Fruit fly (Drosophila melanogaster) whole organism, embryonic: ENCODE measurements around the gene Pvf2.
A peak's percentile ranks its signal among the peaks of the same experiment; 100 is the strongest.

ENCODE experiments used
- Asciz ChIP-seq: fragments of 200-800 bp; sonication (Bioruptor generic); optimal IDR thresholded peaks from 2 replicates; lab custom pipeline; 2017; ENCODE audit warnings: missing biosample characterization, mild to moderate bottlenecking, missing genetic modification characterization, missing genetic modification reagents
- B-H1 ChIP-seq: fragments of 200-800 bp; sonication (Bioruptor generic); IDR thresholded peaks from 3 replicates; pipeline ENCODE4 v1.3.6; 2022; ENCODE audit warnings: missing biosample characterization, missing genetic modification characterization
- CG10654 ChIP-seq: fragments of 200-800 bp; sonication (Bioruptor generic); optimal IDR thresholded peaks from 2 replicates; lab custom pipeline; 2016; ENCODE audit warnings: missing biosample characterization, missing genetic modification characterization
- CG12219 ChIP-seq: fragments of 200-800 bp; sonication (Bioruptor generic); optimal IDR thresholded peaks from 3 replicates; lab custom pipeline; 2018; ENCODE audit warnings: missing biosample characterization, mild to moderate bottlenecking, missing genetic modification characterization
- CG12236 ChIP-seq: fragments of 200-800 bp; sonication (Bioruptor generic); optimal IDR thresholded peaks from 2 replicates; lab custom pipeline; 2016; ENCODE audit warnings: missing biosample characterization, missing genetic modification characterization
- CG1647 ChIP-seq: fragments of 200-800 bp; sonication (Bioruptor generic); optimal IDR thresholded peaks from 3 replicates; lab custom pipeline; 2016; ENCODE audit warnings: missing biosample characterization, missing genetic modification characterization
- CG17912 ChIP-seq: fragments of 200-800 bp; sonication (Bioruptor generic); optimal IDR thresholded peaks from 2 replicates; lab custom pipeline; 2018; ENCODE audit warnings: missing biosample characterization, mild to moderate bottlenecking, missing genetic modification characterization
- CG2120 ChIP-seq: fragments of 200-800 bp; sonication (Bioruptor generic); optimal IDR thresholded peaks from 3 replicates; lab custom pipeline; 2016; ENCODE audit warnings: missing biosample characterization, missing genetic modification characterization
- CG2129 ChIP-seq: fragments of 200-800 bp; sonication (Bioruptor generic); IDR thresholded peaks from 2 replicates; pipeline ENCODE4 v1.3.6; 2022; ENCODE audit warnings: missing biosample characterization, missing genetic modification characterization; ENCODE audit not compliant: partially characterized antibody
- CG2875 ChIP-seq: fragments of 200-800 bp; sonication (Bioruptor generic); optimal IDR thresholded peaks from 2 replicates; lab custom pipeline; 2017; ENCODE audit warnings: missing biosample characterization, mild to moderate bottlenecking, missing genetic modification characterization, missing genetic modification reagents
- CG2889 ChIP-seq: fragments of 200-800 bp; sonication (Bioruptor generic); IDR thresholded peaks from 3 replicates; pipeline ENCODE4 v1.3.6; 2022; ENCODE audit warnings: missing biosample characterization, missing genetic modification characterization
- CG4617 ChIP-seq: fragments of 200-800 bp; sonication (Bioruptor generic); optimal IDR thresholded peaks from 3 replicates; lab custom pipeline; 2016; ENCODE audit warnings: missing biosample characterization, missing genetic modification characterization, borderline replicate concordance
- CG4707 ChIP-seq: fragments of 200-800 bp; sonication (Bioruptor generic); optimal IDR thresholded peaks from 2 replicates; lab custom pipeline; 2018; ENCODE audit warnings: missing biosample characterization, mild to moderate bottlenecking, missing genetic modification characterization, moderate library complexity
- CG7372 ChIP-seq: fragments of 200-800 bp; sonication (Bioruptor generic); IDR thresholded peaks from 2 replicates; pipeline ENCODE4 v1.3.6; 2022; ENCODE audit warnings: missing biosample characterization, missing genetic modification characterization
- CG7786 ChIP-seq: fragments of 200-800 bp; sonication (Bioruptor generic); optimal IDR thresholded peaks from 2 replicates; lab custom pipeline; 2016; ENCODE audit warnings: missing biosample characterization, missing genetic modification characterization
- Chrac-16 ChIP-seq: fragments of 200-800 bp; sonication (Bioruptor generic); optimal IDR thresholded peaks from 3 replicates; lab custom pipeline; 2016; ENCODE audit warnings: missing biosample characterization, missing genetic modification characterization
- CkIIα-i1 ChIP-seq: fragments of 200-800 bp; sonication (Bioruptor generic); IDR thresholded peaks from 2 replicates; pipeline ENCODE4 v1.3.6; 2022; ENCODE audit warnings: missing biosample characterization, missing genetic modification characterization
- Deaf1 ChIP-seq: fragments of 200-800 bp; optimal IDR thresholded peaks from 3 replicates; lab custom pipeline; 2019; ENCODE audit warnings: missing biosample characterization, mild to moderate bottlenecking, missing genetic modification characterization, moderate library complexity
- Dip2 ChIP-seq: fragments of 200-800 bp; sonication (Bioruptor generic); IDR thresholded peaks from 2 replicates; pipeline ENCODE4 v1.3.6; 2022; ENCODE audit warnings: missing biosample characterization, missing genetic modification characterization
- Fer1 ChIP-seq: fragments of 200-800 bp; sonication (Bioruptor generic); optimal IDR thresholded peaks from 2 replicates; lab custom pipeline; 2017; ENCODE audit warnings: missing biosample characterization, mild to moderate bottlenecking, missing genetic modification characterization
- HmgZ ChIP-seq: fragments of 200-800 bp; sonication (Bioruptor generic); optimal IDR thresholded peaks from 2 replicates; lab custom pipeline; 2018; ENCODE audit warnings: missing biosample characterization, mild to moderate bottlenecking, missing genetic modification characterization
- Hsf ChIP-seq: fragments of 200-800 bp; sonication (Bioruptor generic); optimal IDR thresholded peaks from 3 replicates; lab custom pipeline; 2016; ENCODE audit warnings: missing biosample characterization, missing genetic modification characterization
- NC2α ChIP-seq: fragments of 200-800 bp; sonication (Bioruptor generic); optimal IDR thresholded peaks from 2 replicates; lab custom pipeline; 2016; ENCODE audit warnings: missing biosample characterization, missing genetic modification characterization
- Nf-YC ChIP-seq: fragments of 200-800 bp; optimal IDR thresholded peaks from 3 replicates; lab custom pipeline; 2019; ENCODE audit warnings: missing biosample characterization, mild to moderate bottlenecking, missing genetic modification characterization, moderate library complexity
- NfI ChIP-seq: fragments of 200-800 bp; sonication (Bioruptor generic); optimal IDR thresholded peaks from 3 replicates; lab custom pipeline; 2018; ENCODE audit warnings: missing biosample characterization, mild to moderate bottlenecking, missing genetic modification characterization, moderate library complexity
- Six4 ChIP-seq: fragments of 200-800 bp; sonication (Bioruptor generic); optimal IDR thresholded peaks from 2 replicates; lab custom pipeline; 2016; ENCODE audit warnings: missing biosample characterization, missing genetic modification characterization
- Spps ChIP-seq: fragments of 200-800 bp; sonication (Bioruptor generic); optimal IDR thresholded peaks from 2 replicates; lab custom pipeline; 2018; ENCODE audit warnings: missing biosample characterization, mild to moderate bottlenecking, missing genetic modification characterization
- Stat92E ChIP-seq, 3 experiments: fragments of >200 bp in 2 of 3; fragments of 200-800 bp in 1 of 3; sonication (Bioruptor generic) in 1 of 3; optimal IDR thresholded peaks; 2 replicates each; lab custom pipeline; 2017 to 2019; ENCODE audit warnings: missing biosample characterization in 3 of 3, missing genetic modification characterization in 3 of 3, mild to moderate bottlenecking in 1 of 3, moderate library complexity in 1 of 3
- Tbp ChIP-seq: fragments of >200 bp; optimal IDR thresholded peaks from 2 replicates; lab custom pipeline; 2018; ENCODE audit warnings: missing biosample characterization, missing genetic modification characterization
- ase ChIP-seq: fragments of 200-800 bp; sonication (Bioruptor generic); IDR thresholded peaks from 3 replicates; pipeline ENCODE4 v1.3.6; 2022; ENCODE audit warnings: missing biosample characterization, missing genetic modification characterization
- bcd ChIP-seq: fragments of 200-800 bp; sonication (Bioruptor generic); optimal IDR thresholded peaks from 2 replicates; lab custom pipeline; 2017; ENCODE audit warnings: missing biosample characterization, mild to moderate bottlenecking, missing genetic modification characterization
- cad ChIP-seq: fragments of >200 bp; optimal IDR thresholded peaks from 2 replicates; lab custom pipeline; 2017; ENCODE audit warnings: missing biosample characterization, missing genetic modification characterization
- cato ChIP-seq: fragments of 200-800 bp; sonication (Bioruptor generic); optimal IDR thresholded peaks from 2 replicates; lab custom pipeline; 2016; ENCODE audit warnings: missing biosample characterization, missing genetic modification characterization, borderline replicate concordance
- cg ChIP-seq: fragments of 200-800 bp; sonication (Bioruptor generic); optimal IDR thresholded peaks from 3 replicates; lab custom pipeline; 2019; ENCODE audit warnings: missing biosample characterization, mild to moderate bottlenecking, missing genetic modification characterization, moderate library complexity
- chn ChIP-seq: fragments of 200-800 bp; sonication (Bioruptor generic); optimal IDR thresholded peaks from 2 replicates; lab custom pipeline; 2016; ENCODE audit warnings: missing biosample characterization, missing genetic modification characterization
- croc ChIP-seq: fragments of 200-800 bp; sonication (Bioruptor generic); conservative IDR thresholded peaks from 3 replicates; pipeline ENCODE4 v1.3.6; 2022; ENCODE audit warnings: missing biosample characterization, missing genetic modification characterization
- disco-r ChIP-seq: fragments of 200-800 bp; sonication (Bioruptor generic); optimal IDR thresholded peaks from 2 replicates; lab custom pipeline; 2016; ENCODE audit warnings: missing biosample characterization, missing genetic modification characterization
- dpn ChIP-seq, 2 experiments: fragments of 200-800 bp; sonication (Bioruptor generic); optimal IDR thresholded peaks; 3 replicates each; lab custom pipeline; 2016; ENCODE audit warnings: missing biosample characterization in 2 of 2, missing genetic modification characterization in 2 of 2
- esg ChIP-seq: fragments of 200-800 bp; sonication (Bioruptor generic); conservative IDR thresholded peaks from 2 replicates; pipeline ENCODE4 v1.3.6; 2022; ENCODE audit warnings: missing biosample characterization, missing genetic modification characterization
- hb ChIP-seq: fragments of 200-800 bp; sonication (Bioruptor generic); IDR thresholded peaks from 3 replicates; pipeline ENCODE4 v1.3.6; 2022; ENCODE audit warnings: missing biosample characterization, missing genetic modification characterization; ENCODE audit not compliant: partially characterized antibody
- her ChIP-seq: fragments of 200-800 bp; sonication (Bioruptor generic); optimal IDR thresholded peaks from 2 replicates; lab custom pipeline; 2016; ENCODE audit warnings: missing biosample characterization, missing genetic modification characterization
- hth ChIP-seq: fragments of >200 bp; optimal IDR thresholded peaks from 2 replicates; lab custom pipeline; 2017; ENCODE audit warnings: inconsistent platforms
- jigr1 ChIP-seq: fragments of 200-800 bp; sonication (Bioruptor generic); IDR thresholded peaks from 3 replicates; pipeline ENCODE4 v1.3.6; 2022; ENCODE audit warnings: missing biosample characterization, missing genetic modification characterization
- ken ChIP-seq: fragments of 200-800 bp; sonication (Bioruptor generic); IDR thresholded peaks from 3 replicates; pipeline ENCODE4 v1.3.6; 2022; ENCODE audit warnings: missing biosample characterization, missing genetic modification characterization
- mld ChIP-seq: fragments of 200-800 bp; sonication (Bioruptor generic); IDR thresholded peaks from 3 replicates; pipeline ENCODE4 v1.3.6; 2022; ENCODE audit warnings: missing biosample characterization, missing genetic modification characterization; ENCODE audit not compliant: partially characterized antibody
- peb ChIP-seq: fragments of 200-800 bp; sonication (Bioruptor generic); IDR thresholded peaks from 2 replicates; pipeline ENCODE4 v1.3.6; 2022; ENCODE audit warnings: missing biosample characterization, missing genetic modification characterization
- pros ChIP-seq: fragments of 200-800 bp; sonication (Bioruptor generic); optimal IDR thresholded peaks from 3 replicates; lab custom pipeline; 2019; ENCODE audit warnings: missing biosample characterization, mild to moderate bottlenecking, missing genetic modification characterization, moderate library complexity
- ro ChIP-seq: fragments of 200-800 bp; sonication (Bioruptor generic); IDR thresholded peaks from 2 replicates; pipeline ENCODE4 v1.3.6; 2022; ENCODE audit warnings: missing biosample characterization, missing genetic modification characterization
- shn ChIP-seq: fragments of 200-800 bp; sonication (Bioruptor generic); optimal IDR thresholded peaks from 3 replicates; lab custom pipeline; 2016; ENCODE audit warnings: missing biosample characterization, missing genetic modification characterization
- tio ChIP-seq: fragments of 200-800 bp; sonication (Bioruptor generic); optimal IDR thresholded peaks from 2 replicates; lab custom pipeline; 2017; ENCODE audit warnings: missing biosample characterization, missing genetic modification characterization, inconsistent platforms

The Pvf2 gene

DNA sequence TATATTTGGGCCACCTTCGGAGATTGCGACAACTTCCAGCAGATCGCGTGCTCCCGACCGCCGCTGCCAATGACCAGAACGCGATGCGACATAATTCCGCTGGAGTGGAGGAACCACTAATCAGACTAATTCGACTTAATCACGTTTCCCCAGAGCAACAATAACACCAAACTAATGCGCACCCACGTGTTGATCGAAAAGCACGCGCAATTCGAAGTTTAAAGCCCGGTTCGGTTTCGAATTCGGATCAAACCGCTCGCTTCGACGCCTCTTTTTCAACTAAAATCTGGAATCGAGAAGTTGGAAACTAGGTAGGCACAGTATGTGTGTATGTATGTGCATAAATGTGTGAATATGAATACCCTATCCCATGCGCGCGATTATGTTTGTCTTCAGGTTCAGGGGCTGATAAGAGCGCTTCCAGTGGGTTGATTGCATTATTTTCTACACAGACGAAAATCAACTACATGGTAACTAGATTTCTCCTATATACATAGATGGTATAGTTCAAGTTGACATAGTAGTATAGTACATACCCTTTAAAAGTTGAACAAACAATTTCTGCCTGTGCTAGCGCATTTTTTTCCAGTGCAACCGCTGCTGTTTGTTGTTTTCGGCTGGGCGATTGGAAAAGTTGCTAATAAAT lies 60.7 kb downstream of the Pvf2 start, which contains the start of gene Gart (continued):
- no peak for TF ChIP-seq Spps
- peak; percentile 41; the same call in 1 of the 2 replicates for TF ChIP-seq CG7372 (GFP tag; lab: Robert Waterston, UW)
- TF ChIP-seq CG7786 (GFP tag; lab: Kevin White, UChicago): peak; percentile 68
- peak; percentile 43 for TF ChIP-seq cg (GFP tag; lab: Kevin White, UChicago)
- no peak for TF ChIP-seq peb (GFP tag; lab: Robert Waterston, UW)
- TF ChIP-seq tio (GFP tag; lab: Kevin White, UChicago): no peak
- peak; percentile 46 for TF ChIP-seq CG12219 (GFP tag; lab: Kevin White, UChicago)
- no peak for TF ChIP-seq ro (GFP tag; lab: Robert Waterston, UW)
- no peak for TF ChIP-seq pros (GFP tag; lab: Kevin White, UChicago)
- no peak for TF ChIP-seq hb (GFP tag; lab: Robert Waterston, UW)
- TF ChIP-seq Deaf1 (tag; lab: Kevin White, UChicago): peak; percentile 42
- TF ChIP-seq CG2875: peak; percentile 67
- peak; percentile 72 to 73 for TF ChIP-seq dpn (GFP tag; optimal IDR thresholded peaks at IDR 0.05; lab: Kevin White, UChicago)
- peak; percentile 68; the same call in 2 of the 3 replicates for TF ChIP-seq CG2889 (GFP tag; lab: Robert Waterston, UW)
- TF ChIP-seq cad: no peak
- peak; percentile 81 for TF ChIP-seq HmgZ (tag; lab: Kevin White, UChicago)
- TF ChIP-seq jigr1 (GFP tag; lab: Robert Waterston, UW): no peak
- peak; percentile 89 for TF ChIP-seq CG2120 (GFP tag; lab: Kevin White, UChicago)
- no peak for TF ChIP-seq Stat92E (GFP tag; optimal IDR thresholded peaks at IDR 0.05; lab: Kevin White, UChicago)
- TF ChIP-seq CG4707 (GFP tag; lab: Kevin White, UChicago): no peak
- peak; percentile 57 for TF ChIP-seq Chrac-16
- TF ChIP-seq B-H1 (GFP tag; lab: Robert Waterston, UW): no peak; the same call in 2 of the 3 replicates
- TF ChIP-seq CkIIα-i1 (GFP tag; lab: Robert Waterston, UW): no peak
- TF ChIP-seq cato (GFP tag; lab: Kevin White, UChicago): peak; percentile 41
- TF ChIP-seq croc: no peak
- peak; percentile 53 for TF ChIP-seq shn
- peak; percentile 55 for TF ChIP-seq chn (GFP tag; lab: Kevin White, UChicago)
- TF ChIP-seq CG10654 (GFP tag; lab: Kevin White, UChicago): no peak
- no peak for TF ChIP-seq Fer1
- TF ChIP-seq Nf-YC: no peak
- TF ChIP-seq ase (GFP tag; lab: Robert Waterston, UW): no peak
- TF ChIP-seq her (GFP tag; lab: Kevin White, UChicago): peak; percentile 68
- TF ChIP-seq Six4 (GFP tag; lab: Kevin White, UChicago): peak; percentile 6
- TF ChIP-seq NC2α: no peak
- no peak for TF ChIP-seq Tbp (GFP tag; lab: Kevin White, UChicago)
- no peak for TF ChIP-seq CG2129 (GFP tag; lab: Robert Waterston, UW)
- TF ChIP-seq disco-r (GFP tag; lab: Kevin White, UChicago): peak; percentile 52
- no peak for TF ChIP-seq Asciz (GFP tag; lab: Kevin White, UChicago)
- TF ChIP-seq CG1647 (GFP tag; lab: Kevin White, UChicago): peak; percentile 54
- peak; percentile 60 for TF ChIP-seq Hsf (GFP tag; lab: Kevin White, UChicago)
- peak; percentile 51 for TF ChIP-seq esg (GFP tag; lab: Robert Waterston, UW)
- TF ChIP-seq CG4617 (GFP tag; lab: Kevin White, UChicago): peak; percentile 6
- TF ChIP-seq hth: no peak
- TF ChIP-seq bcd (GFP tag; lab: Kevin White, UChicago): peak; percentile 46
- TF ChIP-seq NfI (GFP tag; lab: Kevin White, UChicago): peak; percentile 61
- TF ChIP-seq mld: no peak
- no peak for TF ChIP-seq CG17912 (GFP tag; lab: Kevin White, UChicago)
- peak; percentile 46 for TF ChIP-seq CG12236
- no peak for TF ChIP-seq Dip2 (GFP tag; lab: Robert Waterston, UW)
- TF ChIP-seq ken (GFP tag; lab: Robert Waterston, UW): peak; percentile 74; the same call in 2 of the 3 replicates
